Worm (Caenorhabditis elegans) whole organism, late embryonic: ENCODE measurements around the gene str-177.

ENCODE experiments used
- F13H6.1 ChIP-seq: sonication (generic microtip); optimal IDR thresholded peaks from 2 replicates; lab custom pipeline; 2016; ENCODE audit warnings: missing genetic modification characterization, missing compliant biosample characterization
- ceh-18 ChIP-seq: sonication (generic microtip); optimal IDR thresholded peaks from 2 replicates; lab custom pipeline; 2016; ENCODE audit warnings: missing genetic modification characterization, missing compliant biosample characterization
- ceh-24 ChIP-seq: sonication (generic microtip); optimal IDR thresholded peaks from 2 replicates; lab custom pipeline; 2016; ENCODE audit warnings: mild to moderate bottlenecking, missing genetic modification characterization, missing compliant biosample characterization
- elt-2 ChIP-seq: sonication (generic microtip); optimal IDR thresholded peaks from 2 replicates; lab custom pipeline; 2016; ENCODE audit warnings: missing genetic modification reagents, missing genetic modification characterization, missing compliant biosample characterization
- fax-1 ChIP-seq: sonication (generic microtip); optimal IDR thresholded peaks from 2 replicates; lab custom pipeline; 2016; ENCODE audit warnings: missing genotype, missing genetic modification characterization, missing compliant biosample characterization
- fkh-10 ChIP-seq: fragments of 150-350 bp; optimal IDR thresholded peaks from 2 replicates; lab custom pipeline; 2014; ENCODE audit warnings: missing biosample characterization, missing genetic modification reagents, missing genetic modification characterization
- hlh-6 ChIP-seq: sonication (generic microtip); optimal IDR thresholded peaks from 2 replicates; lab custom pipeline; 2016; ENCODE audit warnings: missing genotype, missing genetic modification characterization, missing compliant biosample characterization
- pha-4 ChIP-seq: fragments of 150-350 bp; optimal IDR thresholded peaks from 2 replicates; lab custom pipeline; 2018; ENCODE audit warnings: missing biosample characterization, missing genetic modification reagents, missing genetic modification characterization
- rnt-1 ChIP-seq: sonication (generic microtip); optimal IDR thresholded peaks from 2 replicates; lab custom pipeline; 2016; ENCODE audit warnings: missing genetic modification characterization, missing compliant biosample characterization
- syd-9 ChIP-seq: sonication (generic microtip); optimal IDR thresholded peaks from 2 replicates; lab custom pipeline; 2016; ENCODE audit warnings: mild to moderate bottlenecking, missing genetic modification characterization, moderate library complexity, missing compliant biosample characterization
- unc-3 ChIP-seq, 2 experiments: fragments of 200-800 bp in 1 of 2; sonication (Bioruptor generic) in 1 of 2; sonication (generic microtip) in 1 of 2; conservative IDR thresholded peaks in 1 of 2; optimal IDR thresholded peaks in 1 of 2; 2 replicates each; pipeline versions ENCODE4 v1.3.6 to Lab custom; 2016 to 2022; ENCODE audit warnings: missing compliant biosample characterization in 2 of 2, missing genetic modification characterization in 2 of 2, missing genetic modification reagents in 1 of 2
- zip-5 ChIP-seq: sonication (generic microtip); optimal IDR thresholded peaks from 2 replicates; lab custom pipeline; 2016; ENCODE audit warnings: missing genetic modification characterization, missing compliant biosample characterization

ce11 chrV:9191406-9191805 lies 7.4 kb downstream of the str-177 start, which contains the start of gene sphr-1:
- TF ChIP-seq unc-3 (GFP tag; conservative IDR thresholded peaks at IDR 0.05; lab: Robert Waterston, UW) (no peak), unc-3 (tag; optimal IDR thresholded peaks at IDR 0.05; lab: Kevin White, UChicago) (no peak), fkh-10 (GFP tag; lab: Kevin White, UChicago) (no peak), zip-5 (tag; lab: Kevin White, UChicago) (no peak), hlh-6 (tag; lab: Kevin White, UChicago) (no peak), fax-1 (tag; lab: Kevin White, UChicago) (no peak), F13H6.1 (tag; lab: Kevin White, UChicago) (no peak), ceh-18 (tag; lab: Kevin White, UChicago) (no peak), rnt-1 (tag; lab: Kevin White, UChicago) (no peak), syd-9 (tag; lab: Kevin White, UChicago) (no peak), pha-4 (tag; lab: Kevin White, UChicago) (no peak), elt-2 (tag; lab: Kevin White, UChicago) (no peak), ceh-24 (tag; lab: Kevin White, UChicago) (no peak)
